Worm (Caenorhabditis elegans) whole organism, late embryonic: ENCODE measurements around the gene hpo-12.
"Not testable (repeated sequence)": the region's sequence is repeated elsewhere in the genome, so short reads cannot be mapped to it uniquely, and the experiment has no call there.

Source experiments
- ama-1 ChIP-seq: fragments of 150-350 bp; optimal IDR thresholded peaks from 2 replicates; lab custom pipeline; 2014
- nfya-1 ChIP-seq: sonication (generic microtip); optimal IDR thresholded peaks from 2 replicates; lab custom pipeline; 2017; ENCODE audit warnings: missing genetic modification characterization, mild to moderate bottlenecking, missing compliant biosample characterization, antibody characterized with exemption, moderate library complexity
- pat-9 ChIP-seq: fragments of 200-800 bp; sonication (Bioruptor generic); optimal IDR thresholded peaks from 2 replicates; lab custom pipeline; 2018; ENCODE audit warnings: mild to moderate bottlenecking, missing genetic modification characterization, moderate library complexity, missing compliant biosample characterization

ce11 chrIV:12326932-12327331 is 44.0 kb downstream of the hpo-12 start, which contains the start of gene F19B6.3:
- not testable (repeated sequence) for TF ChIP-seq pat-9 (tag; lab: Kevin White, UChicago); nfya-1 (tag; lab: Kevin White, UChicago); ama-1
